Worm (Caenorhabditis elegans): ENCODE measurements around the gene pals-21.
A peak's percentile ranks its signal among the peaks of the same experiment; 100 is the strongest.

- TF ChIP-seq ztf-11 (tag; optimal IDR thresholded peaks at IDR 0.05) (no peak), snpc-4 (tag; optimal IDR thresholded peaks at IDR 0.05) (no peak), nhr-76 (tag; optimal IDR thresholded peaks at IDR 0.05) (no peak), nhr-12 (tag; optimal IDR thresholded peaks at IDR 0.05) (no peak), elt-3 (tag; optimal IDR thresholded peaks at IDR 0.05) (no peak), blmp-1 (tag; optimal IDR thresholded peaks at IDR 0.05) (no peak), ceh-43 (GFP tag; optimal IDR thresholded peaks at IDR 0.05) (no peak), lsy-2 (tag; optimal IDR thresholded peaks at IDR 0.05) (no peak), lin-13 (tag; optimal IDR thresholded peaks at IDR 0.05) (no peak), nhr-237 (tag; optimal IDR thresholded peaks at IDR 0.05) (no peak), unc-39 (tag; optimal IDR thresholded peaks at IDR 0.05) (no peak), ces-1 (GFP tag; optimal IDR thresholded peaks at IDR 0.05) (peak; percentile 22), unc-62 (GFP tag; optimal IDR thresholded peaks at IDR 0.05) (no peak)
These were observed 49.5 kb upstream of the pals-21 start for ce11 chrIII:1429920-1430437.

All from whole organism, mixed stage, embryonic.